Fruit fly (Drosophila melanogaster): Measurements from ENCODE around the gene CG14717.

Gene CG14717

dm6 chr3R:11650105-11651039, 45.9 kb upstream of the CG14717 start, which contains the start of the genes Csk and Elp1 (continued):
- peak; percentile 75 for TF ChIP-seq HmgZ (tag; optimal IDR thresholded peaks at IDR 0.05)
- no peak for TF ChIP-seq CG12071 (GFP tag; optimal IDR thresholded peaks at IDR 0.05)
- peak; percentile 12 for TF ChIP-seq CG31388 (GFP tag; optimal IDR thresholded peaks at IDR 0.05)
- no peak for TF ChIP-seq CG31365 (tag; optimal IDR thresholded peaks at IDR 0.05)
- TF ChIP-seq pzg (GFP tag; optimal IDR thresholded peaks at IDR 0.05) = peak; percentile 81
- peak; percentile 58 for TF ChIP-seq CG9817 (tag; optimal IDR thresholded peaks at IDR 0.05)
- TF ChIP-seq ase (GFP tag; IDR thresholded peaks at IDR 0.05) = 0 out of 3 replicates have a peak, but pooled peaks have one; percentile 31
- TF ChIP-seq lov (optimal IDR thresholded peaks at IDR 0.05) = no peak
- TF ChIP-seq lov (GFP tag; IDR thresholded peaks at IDR 0.05) = no peak
- peak; percentile 30; the same call in 1 of the 2 replicates for TF ChIP-seq Dref (GFP tag; IDR thresholded peaks at IDR 0.05)
- no peak for TF ChIP-seq tna (GFP tag; IDR thresholded peaks at IDR 0.05; ENCODE audit: partially characterized antibody)
- peak; percentile 40 for TF ChIP-seq CG33557 (GFP tag; optimal IDR thresholded peaks at IDR 0.05)
- TF ChIP-seq CG32532 (GFP tag; IDR thresholded peaks at IDR 0.05) = peak; percentile 39; the same call in 1 of the 2 replicates
- TF ChIP-seq CG34422 (GFP tag; IDR thresholded peaks at IDR 0.05) = peak; percentile 37; the same call in 1 of the 3 replicates
- TF ChIP-seq CG2712 (tag; optimal IDR thresholded peaks at IDR 0.05) = peak; percentile 68
- peak; percentile 45 for TF ChIP-seq CG17385 (GFP tag; optimal IDR thresholded peaks at IDR 0.05)
- no peak for TF ChIP-seq Doc2 (GFP tag; IDR thresholded peaks at IDR 0.05)
- TF ChIP-seq Chrac-16 (GFP tag; optimal IDR thresholded peaks at IDR 0.05) = peak; percentile 57
- TF ChIP-seq CG17829 (tag; optimal IDR thresholded peaks at IDR 0.05) = peak; percentile 73
- peak; percentile 29 for TF ChIP-seq Oli (tag; optimal IDR thresholded peaks at IDR 0.05)
- TF ChIP-seq H2.0 (GFP tag; IDR thresholded peaks at IDR 0.05) = 0 out of 2 replicates have a peak, but pooled peaks have one; percentile 17
- peak; percentile 48 for TF ChIP-seq gro (GFP tag; optimal IDR thresholded peaks at IDR 0.05)
- TF ChIP-seq eve (GFP tag; optimal IDR thresholded peaks at IDR 0.05) = peak in 1 of 2 experiments; percentile 50
- TF ChIP-seq Gug (GFP tag; IDR thresholded peaks at IDR 0.05) = 0 out of 4 replicates have a peak, but pooled peaks have one; percentile 27
- TF ChIP-seq NfI (GFP tag; optimal IDR thresholded peaks at IDR 0.05) = peak; percentile 57
- TF ChIP-seq ems (GFP tag; optimal IDR thresholded peaks at IDR 0.05) = peak; percentile 0
- peak; percentile 28 for TF ChIP-seq Blimp-1 (GFP tag; optimal IDR thresholded peaks at IDR 0.05)
- peak; percentile 5 for TF ChIP-seq CG8281 (tag; optimal IDR thresholded peaks at IDR 0.05)
- TF ChIP-seq tup (GFP tag; optimal IDR thresholded peaks at IDR 0.05) = peak; percentile 22
- peak; percentile 20 for TF ChIP-seq sqz (GFP tag; optimal IDR thresholded peaks at IDR 0.05)
- peak; percentile 14 for TF ChIP-seq CG9609 (GFP tag; optimal IDR thresholded peaks at IDR 0.05)
- peak; percentile 50 to 63 for TF ChIP-seq dpn (GFP tag; optimal IDR thresholded peaks at IDR 0.05)
- TF ChIP-seq BEAF-32 (GFP tag; optimal IDR thresholded peaks at IDR 0.05) = peak; percentile 55
- peak; percentile 55 for TF ChIP-seq CG4820 (GFP tag; optimal IDR thresholded peaks at IDR 0.05)
- TF ChIP-seq nerfin-1 (tag; optimal IDR thresholded peaks at IDR 0.05) = peak; percentile 68
- TF ChIP-seq CG2120 (GFP tag; optimal IDR thresholded peaks at IDR 0.05) = peak; percentile 64
- peak; percentile 86 for TF ChIP-seq Max (GFP tag; optimal IDR thresholded peaks at IDR 0.05)
- TF ChIP-seq Bgb (GFP tag; IDR thresholded peaks at IDR 0.05; ENCODE audit: partially characterized antibody) = peak; percentile 30; the same call in 1 of the 2 replicates
- peak; percentile 20 for TF ChIP-seq mam (GFP tag; optimal IDR thresholded peaks at IDR 0.05)
- TF ChIP-seq CG5245 (GFP tag; optimal IDR thresholded peaks at IDR 0.05) = peak; percentile 12
- peak; percentile 31 for TF ChIP-seq CG16815 (GFP tag; optimal IDR thresholded peaks at IDR 0.05)
- TF ChIP-seq Sry-δ (GFP tag; optimal IDR thresholded peaks at IDR 0.05) = peak; percentile 18
- no peak for TF ChIP-seq da (GFP tag; optimal IDR thresholded peaks at IDR 0.05)
- TF ChIP-seq fd64A (GFP tag; optimal IDR thresholded peaks at IDR 0.05) = peak; percentile 10
- TF ChIP-seq Oaz (GFP tag; IDR thresholded peaks at IDR 0.05) = no peak
- TF ChIP-seq mirr (GFP tag; optimal IDR thresholded peaks at IDR 0.05) = peak; percentile 27
- TF ChIP-seq grn (GFP tag; optimal IDR thresholded peaks at IDR 0.05) = peak; percentile 62
- TF ChIP-seq MTF-1 (GFP tag; optimal IDR thresholded peaks at IDR 0.05; ENCODE audit: borderline replicate concordance) = no peak
